Fruit fly (Drosophila melanogaster): ENCODE results near the gene CG5001.
A peak's percentile ranks its signal among the peaks of the same experiment; 100 is the strongest.

The CG5001 gene

dm6 chr2L:1214465-1214864 lies 28.9 kb downstream of the CG5001 start (continued):
- TF ChIP-seq HLH4C (GFP tag; IDR thresholded peaks at IDR 0.05; ENCODE audit: partially characterized antibody) = no peak
- TF ChIP-seq CG17328 (GFP tag; IDR thresholded peaks at IDR 0.05) = peak; percentile 68
- no peak; the same call in 1 of the 2 replicates for TF ChIP-seq MBD-R2 (GFP tag; IDR thresholded peaks at IDR 0.05)
- no peak for TF ChIP-seq odd (GFP tag; optimal IDR thresholded peaks at IDR 0.05)
- TF ChIP-seq C15 (GFP tag; IDR thresholded peaks at IDR 0.05) = 0 out of 3 replicates have a peak, but pooled peaks have one; percentile 28
- TF ChIP-seq CG12942 (GFP tag; optimal IDR thresholded peaks at IDR 0.05) = no peak
- TF ChIP-seq CG30020 (tag; optimal IDR thresholded peaks at IDR 0.05) = no peak
- TF ChIP-seq CG15479 (GFP tag; optimal IDR thresholded peaks at IDR 0.05) = no peak
- no peak for TF ChIP-seq Ravus (GFP tag; IDR thresholded peaks at IDR 0.05)
- TF ChIP-seq CG10565 (GFP tag; optimal IDR thresholded peaks at IDR 0.05) = no peak
- no peak for TF ChIP-seq H15 (GFP tag; IDR thresholded peaks at IDR 0.05)
- TF ChIP-seq pan (optimal IDR thresholded peaks at IDR 0.05) = no peak
- TF ChIP-seq pan (GFP tag; optimal IDR thresholded peaks at IDR 0.05 in 1 of 2, IDR thresholded peaks at IDR 0.05 in 1 of 2) = peak in 1 of 2 experiments; percentile 69
- TF ChIP-seq CG9876 (GFP tag; optimal IDR thresholded peaks at IDR 0.05) = no peak
- TF ChIP-seq vvl (GFP tag; IDR thresholded peaks at IDR 0.05) = peak; percentile 79
- no peak for TF ChIP-seq CG6272 (GFP tag; IDR thresholded peaks at IDR 0.05)
- TF ChIP-seq Lhr (GFP tag; optimal IDR thresholded peaks at IDR 0.05) = no peak
- peak; percentile 78 for TF ChIP-seq ci (GFP tag; IDR thresholded peaks at IDR 0.05)
- no peak for TF ChIP-seq Doc3 (GFP tag; IDR thresholded peaks at IDR 0.05; ENCODE audit: partially characterized antibody)
- TF ChIP-seq CG14965 (GFP tag; optimal IDR thresholded peaks at IDR 0.05; ENCODE audit: borderline replicate concordance) = no peak
- TF ChIP-seq CG12071 (GFP tag; optimal IDR thresholded peaks at IDR 0.05) = no peak
- TF ChIP-seq btn (GFP tag; optimal IDR thresholded peaks at IDR 0.05) = no peak
- no peak for TF ChIP-seq CrebB (tag; optimal IDR thresholded peaks at IDR 0.05)
- peak; percentile 50 for TF ChIP-seq CG15269 (tag; optimal IDR thresholded peaks at IDR 0.05)
- TF ChIP-seq CG3726 (GFP tag; IDR thresholded peaks at IDR 0.05) = no peak
- no peak for TF ChIP-seq CG1792 (GFP tag; optimal IDR thresholded peaks at IDR 0.05)
- TF ChIP-seq cas (GFP tag; IDR thresholded peaks at IDR 0.05) = no peak
- no peak for TF ChIP-seq CG4404 (GFP tag; IDR thresholded peaks at IDR 0.05)
- TF ChIP-seq en (GFP tag; optimal IDR thresholded peaks at IDR 0.05) = no peak
- peak; percentile 26 for TF ChIP-seq Six4 (GFP tag; optimal IDR thresholded peaks at IDR 0.05)
- TF ChIP-seq fu2 (GFP tag; optimal IDR thresholded peaks at IDR 0.05) = no peak
- TF ChIP-seq sim (GFP tag; IDR thresholded peaks at IDR 0.05) = no peak
- no peak for TF ChIP-seq CG11456 (GFP tag; IDR thresholded peaks at IDR 0.05)
- no peak for TF ChIP-seq CG7271 (tag; optimal IDR thresholded peaks at IDR 0.05)
- peak; percentile 33; the same call in 1 of the 2 replicates for TF ChIP-seq Awh (GFP tag; IDR thresholded peaks at IDR 0.05)
- TF ChIP-seq Sry-β (GFP tag; optimal IDR thresholded peaks at IDR 0.05) = no peak
- 0 out of 3 replicates have a peak, but pooled peaks have one; percentile 39 for TF ChIP-seq Dbx (GFP tag; IDR thresholded peaks at IDR 0.05)
- TF ChIP-seq Antp (GFP tag; optimal IDR thresholded peaks at IDR 0.05) = no peak
- TF ChIP-seq Hr39 (optimal IDR thresholded peaks at IDR 0.05) = no peak
- TF ChIP-seq CG3995 (GFP tag; optimal IDR thresholded peaks at IDR 0.05) = no peak
- peak; percentile 22 for TF ChIP-seq ind (GFP tag; optimal IDR thresholded peaks at IDR 0.05)
- peak; percentile 61 for TF ChIP-seq row (GFP tag; IDR thresholded peaks at IDR 0.05)
- TF ChIP-seq gro (GFP tag; optimal IDR thresholded peaks at IDR 0.05) = no peak
- TF ChIP-seq Stat92E (GFP tag; optimal IDR thresholded peaks at IDR 0.05) = no peak
- no peak for TF ChIP-seq crp (GFP tag; optimal IDR thresholded peaks at IDR 0.05)
- TF ChIP-seq CG9609 (GFP tag; optimal IDR thresholded peaks at IDR 0.05) = no peak
- TF ChIP-seq CG13123 (GFP tag; optimal IDR thresholded peaks at IDR 0.05) = no peak
- TF ChIP-seq CG13424 (tag; optimal IDR thresholded peaks at IDR 0.05) = peak; percentile 37
- no peak for TF ChIP-seq CG7963 (GFP tag; IDR thresholded peaks at IDR 0.05; ENCODE audit: partially characterized antibody)
- 0 out of 3 replicates have a peak, but pooled peaks have one; percentile 44 for TF ChIP-seq CG2889 (GFP tag; IDR thresholded peaks at IDR 0.05)
- TF ChIP-seq Dip3 (GFP tag; optimal IDR thresholded peaks at IDR 0.05) = no peak
- TF ChIP-seq CG33213 (GFP tag; optimal IDR thresholded peaks at IDR 0.05) = no peak

Measured in whole organism, embryonic.